Worm (Caenorhabditis elegans) whole organism, mixed stage, embryonic: Measurements from ENCODE around the gene ZK616.3.

Experiments used
- ces-1 ChIP-seq: fragments of 150-350 bp; optimal IDR thresholded peaks from 2 replicates; lab custom pipeline; 2014; ENCODE audit warnings: missing biosample characterization, missing genetic modification reagents, missing genetic modification characterization
- elt-3 ChIP-seq: fragments of 150-350 bp; optimal IDR thresholded peaks from 2 replicates; lab custom pipeline; 2014; ENCODE audit warnings: missing biosample characterization, missing genetic modification characterization
- nhr-237 ChIP-seq: fragments of 150-350 bp; optimal IDR thresholded peaks from 2 replicates; lab custom pipeline; 2014; ENCODE audit warnings: missing biosample characterization, missing genetic modification characterization
- unc-39 ChIP-seq: fragments of 150-350 bp; optimal IDR thresholded peaks from 2 replicates; lab custom pipeline; 2014; ENCODE audit warnings: missing biosample characterization, missing genetic modification characterization
- unc-62 ChIP-seq: fragments of 150-350 bp; optimal IDR thresholded peaks from 2 replicates; lab custom pipeline; 2014; ENCODE audit warnings: missing biosample characterization, missing genetic modification reagents, missing genetic modification characterization

- TF ChIP-seq ces-1 (GFP tag; lab: Kevin White, UChicago): no peak
- no peak for TF ChIP-seq unc-39
- TF ChIP-seq nhr-237: no peak
- no peak for TF ChIP-seq unc-62
- TF ChIP-seq elt-3: no peak
Measured at ce11 chrIV:5354124-5354523, 42.7 kb upstream of the ZK616.3 start, which contains the start of gene Y4C6B.1.
